Worm (Caenorhabditis elegans) whole organism, L2 larva: ENCODE measurements around the gene T07A9.12.

Experiments used
- crh-2 ChIP-seq: sonication (generic microtip); optimal IDR thresholded peaks from 2 replicates; lab custom pipeline; 2017; ENCODE audit warnings: missing biosample characterization, missing genetic modification characterization
- sem-4 ChIP-seq: fragments of 150-350 bp; optimal IDR thresholded peaks from 2 replicates; lab custom pipeline; 2014; ENCODE audit warnings: missing biosample characterization, missing genetic modification reagents, missing genetic modification characterization
- snpc-4 ChIP-seq: fragments of 150-350 bp; optimal IDR thresholded peaks from 2 replicates; lab custom pipeline; 2014; ENCODE audit warnings: missing biosample characterization, missing genetic modification characterization
- ztf-4 ChIP-seq: fragments of 150-350 bp; optimal IDR thresholded peaks from 2 replicates; lab custom pipeline; 2014; ENCODE audit warnings: missing biosample characterization, missing genetic modification characterization

DNA sequence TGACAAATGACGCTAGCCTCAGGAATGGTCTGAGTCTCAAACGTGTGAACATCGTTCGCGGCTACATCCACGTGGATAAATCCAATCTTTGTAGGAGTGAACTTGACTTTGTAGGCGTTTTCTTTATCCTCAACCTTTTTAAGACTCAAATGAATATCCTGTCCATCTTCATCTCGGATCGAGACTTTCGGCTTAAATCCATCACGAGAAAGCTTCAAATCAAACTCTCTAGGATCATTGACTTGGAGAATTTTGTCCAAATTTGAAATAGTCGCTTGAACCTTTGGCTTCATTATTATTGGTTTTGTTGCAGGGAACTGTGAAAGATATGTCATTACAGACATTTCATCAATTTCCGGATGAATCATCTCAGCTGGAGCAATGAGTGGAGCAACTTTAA, 36.7 kb upstream of the T07A9.12 start:
- TF ChIP-seq crh-2 (no peak), sem-4 (tag; lab: Kevin White, UChicago) (no peak), ztf-4 (no peak), snpc-4 (tag; lab: Kevin White, UChicago) (no peak)
